Fruit fly (Drosophila melanogaster): ENCODE measurements around the gene Ref1.

Ref1 gene

DNA sequence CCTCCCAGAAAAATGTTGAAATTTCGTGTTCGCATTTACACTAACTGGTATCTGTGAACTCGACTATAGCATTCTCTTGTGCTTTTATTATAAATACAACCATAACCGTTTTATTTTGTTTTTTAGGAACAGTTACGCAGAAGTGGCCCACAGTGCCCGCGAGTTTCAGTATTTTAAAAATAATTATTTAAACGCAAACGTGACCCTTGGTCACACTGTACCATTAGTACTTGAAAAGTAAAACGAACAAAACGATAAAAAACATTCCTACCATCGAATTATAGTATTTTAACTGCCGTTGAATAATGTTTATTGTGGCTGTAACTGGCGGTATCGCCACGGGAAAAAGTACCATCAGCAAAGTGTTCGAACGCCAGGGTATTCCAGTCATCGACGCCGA, 1.8 kb upstream of the Ref1 start, which contains the start of gene Dpck (continued):
- peak; percentile 30 for TF ChIP-seq CG13424 (tag; optimal IDR thresholded peaks at IDR 0.05)
- TF ChIP-seq CG10366 (GFP tag; IDR thresholded peaks at IDR 0.05) = no peak; the same call in 1 of the 2 replicates
- no peak for TF ChIP-seq Ada2b (GFP tag; IDR thresholded peaks at IDR 0.05)
- no peak for TF ChIP-seq p53 (GFP tag; optimal IDR thresholded peaks at IDR 0.05)
- TF ChIP-seq CG14050 (GFP tag; IDR thresholded peaks at IDR 0.05) = no peak
- TF ChIP-seq CG1603 (tag; optimal IDR thresholded peaks at IDR 0.05) = peak; percentile 51
- no peak for TF ChIP-seq sr (GFP tag; IDR thresholded peaks at IDR 0.05)
- no peak for TF ChIP-seq CG15601 (tag; optimal IDR thresholded peaks at IDR 0.05)
- peak; percentile 28 for TF ChIP-seq Nf-YC (tag; optimal IDR thresholded peaks at IDR 0.05)
- peak; percentile 28 for TF ChIP-seq CG11398 (GFP tag; optimal IDR thresholded peaks at IDR 0.05)
- peak; percentile 50 for TF ChIP-seq stwl (tag; optimal IDR thresholded peaks at IDR 0.05)
- TF ChIP-seq CG10543 (GFP tag; optimal IDR thresholded peaks at IDR 0.05) = peak; percentile 21
- no peak for TF ChIP-seq jigr1 (GFP tag; IDR thresholded peaks at IDR 0.05)
- no peak for TF ChIP-seq chn (GFP tag; optimal IDR thresholded peaks at IDR 0.05)
- TF ChIP-seq CG10959 (GFP tag; IDR thresholded peaks at IDR 0.05) = no peak
- peak; percentile 29 for TF ChIP-seq CG2678 (tag; optimal IDR thresholded peaks at IDR 0.05)
- TF ChIP-seq CG3726 (GFP tag; IDR thresholded peaks at IDR 0.05) = no peak
- peak; percentile 24 for TF ChIP-seq CG11504 (tag; optimal IDR thresholded peaks at IDR 0.05)
- no peak for TF ChIP-seq mld (GFP tag; IDR thresholded peaks at IDR 0.05; ENCODE audit: partially characterized antibody)
- TF ChIP-seq CG13296 (GFP tag; optimal IDR thresholded peaks at IDR 0.05) = peak; percentile 16
- no peak for TF ChIP-seq CG2202 (tag; optimal IDR thresholded peaks at IDR 0.05)
- TF ChIP-seq abd-A (tag; optimal IDR thresholded peaks at IDR 0.05) = no peak
- peak; percentile 47 for TF ChIP-seq sug (tag; optimal IDR thresholded peaks at IDR 0.05)
- TF ChIP-seq Scr (GFP tag; IDR thresholded peaks at IDR 0.05; ENCODE audit: partially characterized antibody) = no peak
- TF ChIP-seq CG30403 (GFP tag; optimal IDR thresholded peaks at IDR 0.05) = peak; percentile 39
- TF ChIP-seq Ravus (GFP tag; IDR thresholded peaks at IDR 0.05) = no peak
- TF ChIP-seq CG7745 (tag; optimal IDR thresholded peaks at IDR 0.05) = no peak
- no peak for TF ChIP-seq CG10274 (GFP tag; optimal IDR thresholded peaks at IDR 0.05)
- TF ChIP-seq CG15514 (GFP tag; optimal IDR thresholded peaks at IDR 0.05) = peak; percentile 2
- TF ChIP-seq eyg (GFP tag; optimal IDR thresholded peaks at IDR 0.05) = no peak
- TF ChIP-seq so (GFP tag; IDR thresholded peaks at IDR 0.05) = no peak
- TF ChIP-seq gem (tag; optimal IDR thresholded peaks at IDR 0.05) = peak; percentile 26
- TF ChIP-seq ewg (GFP tag; optimal IDR thresholded peaks at IDR 0.05) = no peak
- no peak for TF ChIP-seq CG43689 (GFP tag; IDR thresholded peaks at IDR 0.05)
- no peak for TF ChIP-seq disco-r (GFP tag; optimal IDR thresholded peaks at IDR 0.05)
- TF ChIP-seq ftz-f1 (GFP tag; optimal IDR thresholded peaks at IDR 0.05) = no peak
- peak; percentile 18 for TF ChIP-seq Max (GFP tag; optimal IDR thresholded peaks at IDR 0.05)
- no peak for TF ChIP-seq cato (GFP tag; optimal IDR thresholded peaks at IDR 0.05; ENCODE audit: borderline replicate concordance)
- TF ChIP-seq CG34224 (GFP tag; IDR thresholded peaks at IDR 0.05; ENCODE audit: partially characterized antibody) = no peak
- TF ChIP-seq Ptx1 (GFP tag; IDR thresholded peaks at IDR 0.05) = 0 out of 2 replicates have a peak, but pooled peaks have one; percentile 6
- no peak for TF ChIP-seq run (tag; optimal IDR thresholded peaks at IDR 0.05)
- no peak for TF ChIP-seq Antp (GFP tag; optimal IDR thresholded peaks at IDR 0.05)
- TF ChIP-seq NK7.1 (GFP tag; optimal IDR thresholded peaks at IDR 0.05) = no peak
- TF ChIP-seq gfzf (GFP tag; optimal IDR thresholded peaks at IDR 0.05) = peak; percentile 73
- no peak for TF ChIP-seq Atf3 (GFP tag; optimal IDR thresholded peaks at IDR 0.05)
- TF ChIP-seq lilli (GFP tag; optimal IDR thresholded peaks at IDR 0.05) = peak; percentile 36
- no peak for TF ChIP-seq CG9727 (GFP tag; optimal IDR thresholded peaks at IDR 0.05)
- TF ChIP-seq CG12769 (tag; optimal IDR thresholded peaks at IDR 0.05) = no peak
- no peak for TF ChIP-seq Dbx (GFP tag; IDR thresholded peaks at IDR 0.05)
- TF ChIP-seq CG12236 (GFP tag; optimal IDR thresholded peaks at IDR 0.05) = no peak
- TF ChIP-seq cad (GFP tag; optimal IDR thresholded peaks at IDR 0.05) = no peak
- peak; percentile 45 for TF ChIP-seq Drgx (GFP tag; IDR thresholded peaks at IDR 0.05)

Measured in whole organism, embryonic.